Fruit fly (Drosophila melanogaster) Kc167 (cell line): ENCODE results near the gene ND-B17.2.

Experiments used
- Myc ChIP-seq: fragments of >200 bp; optimal IDR thresholded peaks from 2 replicates; lab custom pipeline; 2017; ENCODE audit warnings: missing external identifiers
- Sin3A ChIP-seq: fragments of >200 bp; optimal IDR thresholded peaks from 2 replicates; lab custom pipeline; 2018; ENCODE audit warnings: missing external identifiers
- h ChIP-seq: fragments of >200 bp; optimal IDR thresholded peaks from 3 replicates; lab custom pipeline; 2018; ENCODE audit warnings: missing external identifiers
- insv ChIP-seq: fragments of >200 bp; optimal IDR thresholded peaks from 3 replicates; lab custom pipeline; 2018; ENCODE audit warnings: missing external identifiers
- psq ChIP-seq: fragments of >200 bp; optimal IDR thresholded peaks from 2 replicates; lab custom pipeline; 2017; ENCODE audit warnings: missing external identifiers
- ttk ChIP-seq: sonication (Bioruptor generic); optimal IDR thresholded peaks from 2 replicates; lab custom pipeline; 2017; ENCODE audit warnings: missing external identifiers

The ND-B17.2 gene

dm6 chr2L:2579669-2580351 is at the start of gene ND-B17.2, which contains the start of gene Arpc5:
Gene ND-B17.2, minus strand, starts transcription at chr2L:2580172.
Gene Arpc5, plus strand, starts transcription at chr2L:2580292.
- TF ChIP-seq h (lab: Kevin White, UChicago) (no peak), Sin3A (no peak), insv (lab: Kevin White, UChicago) (no peak), Myc (no peak), ttk (lab: Kevin White, UChicago) (no peak), psq (lab: Kevin White, UChicago) (no peak)

- TF ChIP-seq ttk (lab: Kevin White, UChicago) = no peak
Measured at dm6 chr2L:2628760-2629159, 48.8 kb upstream of the ND-B17.2 start.

dm6 chr2L:2627507-2627906 is 47.5 kb upstream of the ND-B17.2 start:
- TF ChIP-seq psq (lab: Kevin White, UChicago) (no peak), ttk (lab: Kevin White, UChicago) (no peak), insv (lab: Kevin White, UChicago) (no peak), Sin3A (no peak), Myc (no peak), h (lab: Kevin White, UChicago) (no peak)

- TF ChIP-seq Myc (no peak), Sin3A (no peak), psq (lab: Kevin White, UChicago) (no peak), h (lab: Kevin White, UChicago) (no peak), insv (lab: Kevin White, UChicago) (no peak), ttk (lab: Kevin White, UChicago) (no peak)
Measured at dm6 chr2L:2623947-2624346, 44.0 kb upstream of the ND-B17.2 start.

dm6 chr2L:2619887-2620286 is 39.9 kb upstream of the ND-B17.2 start, which contains the start of gene CG43403:
Gene CG43403, plus strand, starts transcription at chr2L:2620187.
- TF ChIP-seq ttk (lab: Kevin White, UChicago) (no peak), h (lab: Kevin White, UChicago) (no peak), insv (lab: Kevin White, UChicago) (no peak), psq (lab: Kevin White, UChicago) (no peak), Sin3A (no peak), Myc (no peak)

dm6 chr2L:2609694-2610093 is 29.7 kb upstream of the ND-B17.2 start, which contains the start of gene CG15395:
Gene CG15395, plus strand, starts transcription at chr2L:2609994.
- TF ChIP-seq ttk (lab: Kevin White, UChicago) (no peak), insv (lab: Kevin White, UChicago) (no peak), h (lab: Kevin White, UChicago) (no peak), Sin3A (no peak), Myc (no peak), psq (lab: Kevin White, UChicago) (no peak)

- TF ChIP-seq Myc (no peak), ttk (lab: Kevin White, UChicago) (no peak), psq (lab: Kevin White, UChicago) (no peak), Sin3A (no peak), insv (lab: Kevin White, UChicago) (no peak), h (lab: Kevin White, UChicago) (no peak)
Measured at dm6 chr2L:2606725-2607124, 26.8 kb upstream of the ND-B17.2 start.

dm6 chr2L:2591569-2591968 is 11.6 kb upstream of the ND-B17.2 start, which contains the start of gene CG15394:
Gene CG15394, plus strand, starts transcription at chr2L:2591869.
- TF ChIP-seq Myc (no peak), psq (lab: Kevin White, UChicago) (no peak), h (lab: Kevin White, UChicago) (no peak), Sin3A (no peak), ttk (lab: Kevin White, UChicago) (no peak), insv (lab: Kevin White, UChicago) (no peak)

dm6 chr2L:2585285-2585684 is 5.3 kb upstream of the ND-B17.2 start, which contains the start of gene Drp1:
Gene Drp1, minus strand, starts transcription at chr2L:2585430.
- no peak for TF ChIP-seq Myc
- TF ChIP-seq psq (lab: Kevin White, UChicago) = no peak

dm6 chr2L:2584461-2585056 is 4.6 kb upstream of the ND-B17.2 start:
- no peak for TF ChIP-seq Myc
- no peak for TF ChIP-seq ttk (lab: Kevin White, UChicago)
- TF ChIP-seq Sin3A = no peak
- no peak for TF ChIP-seq psq (lab: Kevin White, UChicago)
- TF ChIP-seq insv (lab: Kevin White, UChicago) = no peak
- TF ChIP-seq h (lab: Kevin White, UChicago) = no peak

- no peak for TF ChIP-seq insv (lab: Kevin White, UChicago)
Measured at dm6 chr2L:2577361-2577737, 2.6 kb downstream of the ND-B17.2 start, which contains the start of gene Elba2. Gene Elba2, plus strand, starts transcription at chr2L:2577687.

dm6 chr2L:2576565-2577360 is 3.2 kb downstream of the ND-B17.2 start, which contains the start of gene insv:
Gene insv, minus strand, starts transcription at chr2L:2576997.
- TF ChIP-seq Sin3A = no peak
- TF ChIP-seq Myc = no peak
- no peak for TF ChIP-seq h (lab: Kevin White, UChicago)
- TF ChIP-seq ttk (lab: Kevin White, UChicago) = no peak
- TF ChIP-seq insv (lab: Kevin White, UChicago) = no peak
- TF ChIP-seq psq (lab: Kevin White, UChicago) = no peak
